Worm (Caenorhabditis elegans) whole organism, L4 larva: ENCODE data around the gene Y50E8A.5.

Experiments
- F37D6.2 ChIP-seq: sonication (generic microtip); optimal IDR thresholded peaks from 2 replicates; lab custom pipeline; 2016; ENCODE audit warnings: mild to moderate bottlenecking, missing genetic modification characterization, missing compliant biosample characterization
- F44E2.7 ChIP-seq: fragments of 200-800 bp; sonication (Bioruptor generic); IDR thresholded peaks from 2 replicates; pipeline ENCODE4 v2.1.2; 2022; ENCODE audit warnings: missing genetic modification characterization, missing compliant biosample characterization
- F49E8.2 ChIP-seq: sonication (generic microtip); optimal IDR thresholded peaks from 2 replicates; lab custom pipeline; 2016; ENCODE audit warnings: missing compliant biosample characterization, mild to moderate bottlenecking, missing genetic modification characterization, borderline replicate concordance
- Y5F2A.4 ChIP-seq: fragments of 200-800 bp; sonication (Bioruptor generic); optimal IDR thresholded peaks from 2 replicates; lab custom pipeline; 2018; ENCODE audit warnings: mild to moderate bottlenecking, missing genetic modification characterization, missing compliant biosample characterization
- arid-1 ChIP-seq: fragments of 200-800 bp; sonication (Bioruptor generic); conservative IDR thresholded peaks from 2 replicates; pipeline ENCODE4 v1.3.6; 2022; ENCODE audit warnings: missing genetic modification reagents, missing genetic modification characterization, missing compliant biosample characterization
- attf-4 ChIP-seq: sonication (generic microtip); optimal IDR thresholded peaks from 3 replicates; lab custom pipeline; 2017; ENCODE audit warnings: missing biosample characterization, missing genetic modification characterization
- ceh-28 ChIP-seq: fragments of 150-350 bp; optimal IDR thresholded peaks from 2 replicates; lab custom pipeline; 2014; ENCODE audit warnings: missing biosample characterization, missing genetic modification reagents, missing genetic modification characterization
- ceh-44 ChIP-seq: fragments of 200-800 bp; sonication (Bioruptor generic); IDR thresholded peaks from 2 replicates; pipeline ENCODE4 v1.3.6; 2022; ENCODE audit warnings: missing genetic modification reagents, missing genetic modification characterization, missing compliant biosample characterization
- ctbp-1 ChIP-seq: fragments of 200-800 bp; sonication (Bioruptor generic); IDR thresholded peaks from 2 replicates; pipeline ENCODE4 v1.3.6; 2022; ENCODE audit warnings: missing genetic modification reagents, missing genetic modification characterization, missing compliant biosample characterization
- daf-16 ChIP-seq, 3 experiments: sonication (generic microtip); optimal IDR thresholded peaks; 2 replicates each; lab custom pipeline; 2016 to 2017; ENCODE audit warnings: missing genetic modification characterization in 3 of 3, missing genetic modification reagents in 3 of 3, mild to moderate bottlenecking in 2 of 3, missing compliant biosample characterization in 2 of 3, missing biosample characterization in 1 of 3, moderate library complexity in 1 of 3
- daf-19 ChIP-seq: fragments of 200-800 bp; sonication (Bioruptor generic); conservative IDR thresholded peaks from 2 replicates; pipeline ENCODE4 v1.3.6; 2022; ENCODE audit warnings: missing genetic modification characterization, missing compliant biosample characterization
- daf-8 ChIP-seq: fragments of 200-800 bp; sonication (Bioruptor generic); IDR thresholded peaks from 2 replicates; pipeline ENCODE4 v1.3.6; 2022; ENCODE audit warnings: missing genetic modification characterization, missing compliant biosample characterization
- dmd-6 ChIP-seq: fragments of 200-800 bp; sonication (Bioruptor generic); IDR thresholded peaks from 2 replicates; pipeline ENCODE4 v1.3.6; 2022; ENCODE audit warnings: missing genetic modification reagents, missing genetic modification characterization, missing compliant biosample characterization
- dmd-8 ChIP-seq: fragments of 200-800 bp; sonication (Bioruptor generic); IDR thresholded peaks from 2 replicates; pipeline ENCODE4 v1.3.6; 2022; ENCODE audit warnings: missing genetic modification characterization, missing compliant biosample characterization
- egl-27 ChIP-seq: sonication (generic microtip); optimal IDR thresholded peaks from 3 replicates; lab custom pipeline; 2017; ENCODE audit warnings: missing biosample characterization, missing genetic modification reagents, missing genetic modification characterization
- fos-1 ChIP-seq: fragments of 150-350 bp; optimal IDR thresholded peaks from 2 replicates; lab custom pipeline; 2014; ENCODE audit warnings: missing biosample characterization, missing genetic modification characterization
- hif-1 ChIP-seq, 2 experiments: sonication (generic microtip); optimal IDR thresholded peaks; 2 replicates each; lab custom pipeline; 2016 to 2017; ENCODE audit warnings: missing compliant biosample characterization in 2 of 2, missing genetic modification characterization in 2 of 2, missing genetic modification reagents in 2 of 2, missing genotype in 2 of 2, mild to moderate bottlenecking in 1 of 2
- jun-1 ChIP-seq: fragments of 150-350 bp; optimal IDR thresholded peaks from 2 replicates; lab custom pipeline; 2014; ENCODE audit warnings: missing biosample characterization, missing genetic modification reagents, missing genetic modification characterization
- lin-1 ChIP-seq: fragments of 200-800 bp; sonication (Bioruptor generic); IDR thresholded peaks from 2 replicates; pipeline ENCODE4 v1.3.6; 2022; ENCODE audit warnings: missing genetic modification reagents, missing genetic modification characterization, missing compliant biosample characterization
- lin-15B ChIP-seq: fragments of 150-350 bp; sonication (generic microtip); optimal IDR thresholded peaks from 3 replicates; lab custom pipeline; 2014; ENCODE audit warnings: missing biosample characterization, missing genetic modification characterization
- lin-29 ChIP-seq: fragments of 200-800 bp; sonication (Bioruptor generic); IDR thresholded peaks from 2 replicates; pipeline ENCODE4 v1.3.6; 2022; ENCODE audit warnings: missing genetic modification reagents, missing genetic modification characterization, missing compliant biosample characterization
- lin-39 ChIP-seq: fragments of 150-350 bp; optimal IDR thresholded peaks from 2 replicates; lab custom pipeline; 2014; ENCODE audit warnings: missing biosample characterization, missing genetic modification reagents, missing genetic modification characterization
- madf-5 ChIP-seq, 2 experiments: fragments of 200-800 bp; sonication (Bioruptor generic); IDR thresholded peaks; 2 replicates each; pipeline ENCODE4 v1.3.6; 2022; ENCODE audit warnings: missing compliant biosample characterization in 2 of 2, missing genetic modification characterization in 2 of 2
- mes-2 ChIP-seq: sonication (generic microtip); optimal IDR thresholded peaks from 2 replicates; lab custom pipeline; 2016; ENCODE audit warnings: missing genotype, mild to moderate bottlenecking, missing genetic modification characterization, missing compliant biosample characterization; ENCODE audit not compliant: poor library complexity, severe bottlenecking
- mxl-3 ChIP-seq: fragments of 200-800 bp; sonication (Bioruptor generic); optimal IDR thresholded peaks from 2 replicates; lab custom pipeline; 2018; ENCODE audit warnings: mild to moderate bottlenecking, missing genetic modification characterization, missing compliant biosample characterization
- nhr-10 ChIP-seq: fragments of 150-350 bp; optimal IDR thresholded peaks from 2 replicates; lab custom pipeline; 2014; ENCODE audit warnings: missing biosample characterization, missing genetic modification characterization
- nhr-11 ChIP-seq: fragments of 150-350 bp; optimal IDR thresholded peaks from 2 replicates; lab custom pipeline; 2014; ENCODE audit warnings: missing biosample characterization, missing genetic modification characterization
- nhr-111 ChIP-seq: fragments of 200-800 bp; sonication (Bioruptor generic); optimal IDR thresholded peaks from 2 replicates; lab custom pipeline; 2018; ENCODE audit warnings: mild to moderate bottlenecking, missing genetic modification characterization, missing compliant biosample characterization
- nhr-25 ChIP-seq: sonication (generic microtip); optimal IDR thresholded peaks from 2 replicates; lab custom pipeline; 2017; ENCODE audit warnings: missing genetic modification characterization, mild to moderate bottlenecking, missing compliant biosample characterization, antibody characterized with exemption, moderate library complexity, borderline replicate concordance; ENCODE audit not compliant: insufficient read depth
- nhr-28 ChIP-seq: fragments of 150-350 bp; optimal IDR thresholded peaks from 2 replicates; lab custom pipeline; 2014; ENCODE audit warnings: missing biosample characterization, missing genetic modification characterization
- nhr-41 ChIP-seq: fragments of 200-800 bp; sonication (Bioruptor generic); IDR thresholded peaks from 2 replicates; pipeline ENCODE4 v1.3.6; 2022; ENCODE audit warnings: missing genetic modification reagents, missing genetic modification characterization, missing compliant biosample characterization
- nhr-6 ChIP-seq: fragments of 150-350 bp; optimal IDR thresholded peaks from 2 replicates; lab custom pipeline; 2014; ENCODE audit warnings: missing biosample characterization, missing genetic modification characterization
- saeg-2 ChIP-seq: fragments of 200-800 bp; sonication (Bioruptor generic); IDR thresholded peaks from 2 replicates; pipeline ENCODE4 v1.3.6; 2022; ENCODE audit warnings: missing genetic modification reagents, missing genetic modification characterization, missing compliant biosample characterization
- set-16 ChIP-seq: fragments of 200-800 bp; sonication (Bioruptor generic); IDR thresholded peaks from 2 replicates; pipeline ENCODE4 v1.3.6; 2022; ENCODE audit warnings: missing genetic modification reagents, missing genetic modification characterization, missing compliant biosample characterization
- skn-1 ChIP-seq: fragments of 150-350 bp; optimal IDR thresholded peaks from 2 replicates; lab custom pipeline; 2014; ENCODE audit warnings: missing biosample characterization, missing genetic modification characterization
- spr-1 ChIP-seq: sonication (generic microtip); optimal IDR thresholded peaks from 2 replicates; lab custom pipeline; 2016; ENCODE audit warnings: mild to moderate bottlenecking, missing genetic modification characterization, missing compliant biosample characterization
- spr-3 ChIP-seq: fragments of 200-800 bp; sonication (Bioruptor generic); optimal IDR thresholded peaks from 2 replicates; lab custom pipeline; 2018; ENCODE audit warnings: mild to moderate bottlenecking, missing genetic modification characterization, missing compliant biosample characterization
- unc-62 ChIP-seq, 3 experiments: fragments of 150-350 bp in 1 of 3; sonication (generic microtip); optimal IDR thresholded peaks in 2 of 3; peaks in 1 of 3; 1 replicate in 1 of 3; 2 replicates in 2 of 3; lab custom pipeline; 2014 to 2017; ENCODE audit warnings: missing biosample characterization in 3 of 3, missing genetic modification characterization in 3 of 3, missing genetic modification reagents in 3 of 3, missing genotype in 1 of 3
- zag-1 ChIP-seq: fragments of 150-350 bp; optimal IDR thresholded peaks from 2 replicates; lab custom pipeline; 2014; ENCODE audit warnings: missing biosample characterization, missing genetic modification characterization
- zip-2 ChIP-seq: fragments of 150-350 bp; optimal IDR thresholded peaks from 2 replicates; lab custom pipeline; 2014; ENCODE audit warnings: missing biosample characterization, missing genetic modification characterization
- ztf-11 ChIP-seq: fragments of 150-350 bp; optimal IDR thresholded peaks from 2 replicates; lab custom pipeline; 2014; ENCODE audit warnings: missing biosample characterization, missing genetic modification characterization

Gene Y50E8A.5

ce11 chrV:14689060-14689750 lies 47.5 kb downstream of the Y50E8A.5 start, which contains the start of gene gasr-8 (continued):
- TF ChIP-seq egl-27 (no peak), zip-2 (tag; lab: Kevin White, UChicago) (no peak), ceh-44 (GFP tag; lab: Robert Waterston, UW) (0 out of 2 replicates have a peak, but pooled peaks have one; percentile 42), F49E8.2 (tag; lab: Kevin White, UChicago) (no peak), madf-5 (GFP tag; IDR thresholded peaks at IDR 0.05; lab: Robert Waterston, UW) (peak in 1 of 2 experiments; percentile 55; a peak in 1 of 4 replicates), nhr-10 (tag; lab: Kevin White, UChicago) (no peak), dmd-6 (peak; percentile 39), F37D6.2 (no peak), attf-4 (tag; lab: Kevin White, UChicago) (no peak), ctbp-1 (GFP tag; lab: Robert Waterston, UW) (no peak), hif-1 (tag; optimal IDR thresholded peaks at IDR 0.05; lab: Kevin White, UChicago) (no peak), nhr-111 (no peak), lin-39 (tag; lab: Kevin White, UChicago) (no peak), mxl-3 (GFP tag; lab: Kevin White, UChicago) (no peak), saeg-2 (no peak), lin-1 (peak; percentile 69), nhr-6 (tag; lab: Kevin White, UChicago) (peak; percentile 21), spr-3 (GFP tag; lab: Kevin White, UChicago) (no peak), fos-1 (tag; lab: Kevin White, UChicago) (no peak), mes-2 (tag; lab: Kevin White, UChicago) (peak; percentile 68), arid-1 (0 out of 2 replicates have a peak, but pooled peaks have one; percentile 42), ceh-28 (tag; lab: Kevin White, UChicago) (no peak), nhr-25 (tag; lab: Kevin White, UChicago) (no peak), lin-15B (no peak), spr-1 (no peak), daf-16 (GFP tag; optimal IDR thresholded peaks at IDR 0.05; lab: Kevin White, UChicago) (no peak), daf-16 (tag; optimal IDR thresholded peaks at IDR 0.05; lab: Kevin White, UChicago) (peak; percentile 38), set-16 (GFP tag; lab: Robert Waterston, UW) (peak; percentile 4; the same call in 1 of the 2 replicates), dmd-8 (peak; percentile 72; the same call in 1 of the 2 replicates), zag-1 (tag; lab: Kevin White, UChicago) (no peak), skn-1 (tag; lab: Kevin White, UChicago) (no peak), nhr-28 (no peak), jun-1 (tag; lab: Kevin White, UChicago) (no peak), unc-62 (GFP tag; optimal IDR thresholded peaks at IDR 0.05 in 1 of 2; lab: Kevin White, UChicago) (no peak), unc-62 (tag; optimal IDR thresholded peaks at IDR 0.05; lab: Kevin White, UChicago) (no peak), nhr-11 (tag; lab: Kevin White, UChicago) (no peak), Y5F2A.4 (no peak), daf-8 (GFP tag; lab: Robert Waterston, UW) (no peak), F44E2.7 (GFP tag; lab: Robert Waterston, UW) (no peak), lin-29 (0 out of 2 replicates have a peak, but pooled peaks have one; percentile 10), ztf-11 (tag; lab: Kevin White, UChicago) (no peak), nhr-41 (GFP tag; lab: Robert Waterston, UW) (no peak), daf-19 (GFP tag; lab: Robert Waterston, UW) (no peak)
